Fruit fly (Drosophila melanogaster) Kc167 (cell line): ENCODE results near the gene CG7194.

Source experiments
- Sin3A ChIP-seq: fragments of >200 bp; optimal IDR thresholded peaks from 2 replicates; lab custom pipeline; 2018; ENCODE audit warnings: missing external identifiers
- h ChIP-seq: fragments of >200 bp; optimal IDR thresholded peaks from 3 replicates; lab custom pipeline; 2018; ENCODE audit warnings: missing external identifiers
- insv ChIP-seq: fragments of >200 bp; optimal IDR thresholded peaks from 3 replicates; lab custom pipeline; 2018; ENCODE audit warnings: missing external identifiers
- psq ChIP-seq: fragments of >200 bp; optimal IDR thresholded peaks from 2 replicates; lab custom pipeline; 2017; ENCODE audit warnings: missing external identifiers
- ttk ChIP-seq: sonication (Bioruptor generic); optimal IDR thresholded peaks from 2 replicates; lab custom pipeline; 2017; ENCODE audit warnings: missing external identifiers

DNA sequence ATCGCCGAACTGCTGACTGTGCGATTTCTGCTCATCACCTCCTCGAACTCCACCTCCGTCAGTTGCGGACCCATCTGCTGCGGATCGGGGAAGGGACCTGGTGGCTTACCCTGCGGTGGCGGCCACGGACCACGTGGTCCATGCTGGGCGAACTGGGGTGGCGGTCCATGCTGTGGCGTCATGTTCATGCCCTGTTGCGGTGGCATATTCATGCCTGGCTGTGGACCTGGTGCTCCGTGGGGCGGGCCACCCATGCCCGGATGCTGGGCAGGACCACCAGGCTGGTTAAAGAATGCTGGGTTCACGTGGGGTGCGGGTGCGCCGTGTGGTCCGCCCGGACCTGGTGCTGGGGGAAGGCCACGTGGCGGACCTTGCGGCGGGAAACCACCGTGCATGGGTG is 8.4 kb upstream of the CG7194 start:
- no peak for TF ChIP-seq h
- no peak for TF ChIP-seq psq (lab: Kevin White, UChicago)
- no peak for TF ChIP-seq insv (lab: Kevin White, UChicago)
- no peak for TF ChIP-seq Sin3A
- no peak for TF ChIP-seq ttk
